Worm (Caenorhabditis elegans) whole organism, L2 larva: ENCODE measurements around the gene sra-11.

Experiments used
- blmp-1 ChIP-seq: sonication (generic microtip); optimal IDR thresholded peaks from 2 replicates; lab custom pipeline; 2017; ENCODE audit warnings: missing genetic modification characterization, mild to moderate bottlenecking, missing compliant biosample characterization, antibody characterized with exemption, moderate library complexity; ENCODE audit not compliant: insufficient read depth
- lsy-2 ChIP-seq, 2 experiments: fragments of 150-350 bp in 1 of 2; sonication (generic microtip) in 1 of 2; optimal IDR thresholded peaks; 2 replicates each; lab custom pipeline; 2014 to 2017; ENCODE audit warnings: missing biosample characterization in 2 of 2, missing genetic modification characterization in 2 of 2
- mdl-1 ChIP-seq, 2 experiments: fragments of 150-350 bp in 1 of 2; sonication (generic microtip) in 1 of 2; optimal IDR thresholded peaks; 2 replicates each; lab custom pipeline; 2017; ENCODE audit warnings: missing biosample characterization in 2 of 2, missing genetic modification characterization in 2 of 2

ce11 chrII:10914366-10914765 lies 4.2 kb upstream of the sra-11 start, which contains the start of gene F44F4.15:
- no peak for TF ChIP-seq mdl-1 (tag; optimal IDR thresholded peaks at IDR 0.05; lab: Kevin White, UChicago)
- TF ChIP-seq blmp-1 (tag; lab: Kevin White, UChicago): no peak
- no peak for TF ChIP-seq lsy-2 (tag; optimal IDR thresholded peaks at IDR 0.05; lab: Kevin White, UChicago)
